Worm (Caenorhabditis elegans): Measurements from ENCODE around the gene col-141.

col-141 gene

ce11 chrV:6874735-6875134, 45.2 kb downstream of the col-141 start:
- TF ChIP-seq rnt-1 (tag; optimal IDR thresholded peaks at IDR 0.05) (peak; percentile 23), lir-3 (tag; optimal IDR thresholded peaks at IDR 0.05; ENCODE audit: poor library complexity) (no peak)

DNA sequence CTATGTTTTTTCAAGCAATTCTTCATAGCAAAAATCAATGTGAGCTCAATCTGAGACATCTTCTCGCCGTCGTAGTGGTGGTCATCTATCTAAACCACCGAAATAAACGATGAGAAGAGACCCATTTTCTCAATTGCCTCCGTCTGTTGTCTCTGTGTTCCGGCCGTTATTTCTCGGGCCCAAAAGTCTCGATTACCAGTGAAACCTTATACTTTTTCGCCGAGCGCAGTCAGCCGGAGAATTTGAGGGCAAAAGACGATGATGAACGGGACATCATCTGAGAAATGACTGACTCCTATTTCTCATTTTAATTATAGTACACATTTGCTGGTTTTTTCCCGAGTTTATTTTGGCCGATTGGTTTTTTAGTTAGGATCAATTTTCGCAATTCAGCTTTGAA, 46.3 kb downstream of the col-141 start:
- TF ChIP-seq egl-13 (tag; optimal IDR thresholded peaks at IDR 0.05): no peak
- peak; percentile 2 for TF ChIP-seq dsc-1 (tag; optimal IDR thresholded peaks at IDR 0.05)
- TF ChIP-seq swsn-7 (tag; optimal IDR thresholded peaks at IDR 0.05): no peak
- no peak for TF ChIP-seq efl-3 (GFP tag; optimal IDR thresholded peaks at IDR 0.05)
- no peak for TF ChIP-seq fos-1 (tag; optimal IDR thresholded peaks at IDR 0.05)
- TF ChIP-seq efl-1 (optimal IDR thresholded peaks at IDR 0.05): no peak
- TF ChIP-seq efl-1 (GFP tag; optimal IDR thresholded peaks at IDR 0.05 in 1 of 2): peak in 1 of 2 experiments; percentile 77
- peak; percentile 4 for TF ChIP-seq lin-14 (GFP tag; optimal IDR thresholded peaks at IDR 0.05)
- TF ChIP-seq alr-1 (tag; optimal IDR thresholded peaks at IDR 0.05; ENCODE audit: borderline replicate concordance): no peak

ce11 chrV:6876763-6877515, 47.4 kb downstream of the col-141 start:
- TF ChIP-seq dsc-1 (tag; optimal IDR thresholded peaks at IDR 0.05) (no peak), aly-2 (tag; optimal IDR thresholded peaks at IDR 0.05) (no peak), nhr-19 (GFP tag; conservative IDR thresholded peaks at IDR 0.05) (no peak), nhr-20 (tag; optimal IDR thresholded peaks at IDR 0.05) (peak; percentile 35), nhr-85 (tag) (peak; percentile 86), tlp-1 (tag; optimal IDR thresholded peaks at IDR 0.05) (no peak), elt-2 (tag; optimal IDR thresholded peaks at IDR 0.05) (no peak), lin-15B (tag; optimal IDR thresholded peaks at IDR 0.05) (no peak), dpl-1 (GFP tag; optimal IDR thresholded peaks at IDR 0.05) (no peak), lsy-2 (tag; optimal IDR thresholded peaks at IDR 0.05) (no peak), lin-13 (GFP tag; optimal IDR thresholded peaks at IDR 0.05) (no peak), C34B4.2 (tag; optimal IDR thresholded peaks at IDR 0.05) (no peak), fkh-10 (GFP tag; optimal IDR thresholded peaks at IDR 0.05) (no peak), ceh-8 (GFP tag; optimal IDR thresholded peaks at IDR 0.05) (no peak), efl-3 (GFP tag; optimal IDR thresholded peaks at IDR 0.05) (no peak), unc-62 (GFP tag; optimal IDR thresholded peaks at IDR 0.05) (no peak), hpl-2 (GFP tag; optimal IDR thresholded peaks at IDR 0.05) (no peak), egl-27 (tag; optimal IDR thresholded peaks at IDR 0.05) (no peak), C04F5.9 (tag; optimal IDR thresholded peaks at IDR 0.05) (no peak), elt-3 (tag; optimal IDR thresholded peaks at IDR 0.05) (peak in 1 of 6 experiments; percentile 7), ceh-63 (GFP tag; optimal IDR thresholded peaks at IDR 0.05) (no peak), F16B12.6 (tag; optimal IDR thresholded peaks at IDR 0.05) (no peak), lir-3 (tag; optimal IDR thresholded peaks at IDR 0.05; ENCODE audit: poor library complexity) (no peak), mef-2 (tag; optimal IDR thresholded peaks at IDR 0.05) (no peak), C16A3.4 (tag; optimal IDR thresholded peaks at IDR 0.05) (no peak), nhr-28 (tag; optimal IDR thresholded peaks at IDR 0.05) (no peak), sox-4 (tag; optimal IDR thresholded peaks at IDR 0.05) (no peak), blmp-1 (tag; optimal IDR thresholded peaks at IDR 0.05) (peak; percentile 71), snpc-4 (tag; optimal IDR thresholded peaks at IDR 0.05) (no peak), nhr-11 (tag; optimal IDR thresholded peaks at IDR 0.05) (no peak), jun-1 (tag; optimal IDR thresholded peaks at IDR 0.05) (no peak), ama-1 (optimal IDR thresholded peaks at IDR 0.05) (no peak), ceh-88 (GFP tag; IDR thresholded peaks at IDR 0.05) (no peak), ces-1 (GFP tag; optimal IDR thresholded peaks at IDR 0.05) (no peak), lin-35 (GFP tag; optimal IDR thresholded peaks at IDR 0.05) (peak in 1 of 2 experiments; percentile 3), ceh-82 (tag; optimal IDR thresholded peaks at IDR 0.05) (no peak), pax-3 (tag; optimal IDR thresholded peaks at IDR 0.05) (no peak), aha-1 (tag; optimal IDR thresholded peaks at IDR 0.05) (no peak), sptf-1 (tag; optimal IDR thresholded peaks at IDR 0.05) (no peak), swsn-7 (tag; optimal IDR thresholded peaks at IDR 0.05) (no peak), egl-13 (tag; optimal IDR thresholded peaks at IDR 0.05) (no peak), ets-5 (GFP tag; IDR thresholded peaks at IDR 0.05) (no peak)

Data from whole organism, L1 larva.